Fruit fly (Drosophila melanogaster): ENCODE data around the gene CG34325.

Gene CG34325

dm6 chrX:16691440-16691839, 29.8 kb downstream of the CG34325 start:
- peak; percentile 48 for TF ChIP-seq Snoo (tag; optimal IDR thresholded peaks at IDR 0.05)
- TF ChIP-seq Pif1A (GFP tag; optimal IDR thresholded peaks at IDR 0.05) = peak; percentile 77
- peak; percentile 66 for TF ChIP-seq rn (GFP tag; IDR thresholded peaks at IDR 0.05)
- TF ChIP-seq CG12605 (GFP tag; IDR thresholded peaks at IDR 0.05) = peak; percentile 87
- peak; percentile 65 for TF ChIP-seq Pif1B (GFP tag; optimal IDR thresholded peaks at IDR 0.05)
- no peak for TF ChIP-seq EcR (GFP tag; optimal IDR thresholded peaks at IDR 0.05)
- peak; percentile 81 for TF ChIP-seq CG14655 (GFP tag; optimal IDR thresholded peaks at IDR 0.05)
- peak; percentile 95 for TF ChIP-seq CG4496 (GFP tag; IDR thresholded peaks at IDR 0.05)
- peak; percentile 90 for TF ChIP-seq fd96Ca (GFP tag; IDR thresholded peaks at IDR 0.05)
- TF ChIP-seq CG8301 (tag; optimal IDR thresholded peaks at IDR 0.05) = peak; percentile 79
- TF ChIP-seq gl (tag; optimal IDR thresholded peaks at IDR 0.05) = peak; percentile 43
- no peak for TF ChIP-seq CG13204 (GFP tag; optimal IDR thresholded peaks at IDR 0.05)
- peak; percentile 19; the same call in 1 of the 2 replicates for TF ChIP-seq CG10348 (GFP tag; IDR thresholded peaks at IDR 0.05)
- TF ChIP-seq CG34367 (tag; optimal IDR thresholded peaks at IDR 0.05) = peak; percentile 68
- peak; percentile 62 for TF ChIP-seq CG8159 (tag; optimal IDR thresholded peaks at IDR 0.05)
- TF ChIP-seq Ets98B (GFP tag; IDR thresholded peaks at IDR 0.05) = peak; percentile 90
- peak; percentile 61 for TF ChIP-seq CG9948 (tag; optimal IDR thresholded peaks at IDR 0.05)
- TF ChIP-seq D1 (tag; optimal IDR thresholded peaks at IDR 0.05) = no peak
- peak; percentile 62 for TF ChIP-seq CG17806 (tag; optimal IDR thresholded peaks at IDR 0.05)
- TF ChIP-seq CG32121 (GFP tag; IDR thresholded peaks at IDR 0.05) = peak; percentile 90
- peak; percentile 74 for TF ChIP-seq CG15710 (tag; optimal IDR thresholded peaks at IDR 0.05)

dm6 chrX:16690499-16690898, 30.7 kb downstream of the CG34325 start:
- TF ChIP-seq CG8159 (tag; optimal IDR thresholded peaks at IDR 0.05) (peak; percentile 4), CG34367 (tag; optimal IDR thresholded peaks at IDR 0.05) (peak; percentile 12), EcR (GFP tag; optimal IDR thresholded peaks at IDR 0.05) (no peak), gl (tag; optimal IDR thresholded peaks at IDR 0.05) (no peak), CG14655 (GFP tag; optimal IDR thresholded peaks at IDR 0.05) (peak; percentile 60), Pif1A (GFP tag; optimal IDR thresholded peaks at IDR 0.05) (peak; percentile 46), CG9948 (tag; optimal IDR thresholded peaks at IDR 0.05) (peak; percentile 50), D1 (tag; optimal IDR thresholded peaks at IDR 0.05) (no peak), CG10348 (GFP tag; IDR thresholded peaks at IDR 0.05) (no peak), CG12605 (GFP tag; IDR thresholded peaks at IDR 0.05) (peak; percentile 48; the same call in 1 of the 2 replicates), Snoo (tag; optimal IDR thresholded peaks at IDR 0.05) (no peak), CG32121 (GFP tag; IDR thresholded peaks at IDR 0.05) (no peak), Ets98B (GFP tag; IDR thresholded peaks at IDR 0.05) (no peak), CG15710 (tag; optimal IDR thresholded peaks at IDR 0.05) (no peak), Pif1B (GFP tag; optimal IDR thresholded peaks at IDR 0.05) (peak; percentile 39), rn (GFP tag; IDR thresholded peaks at IDR 0.05) (no peak), CG17806 (tag; optimal IDR thresholded peaks at IDR 0.05) (peak; percentile 36), CG8301 (tag; optimal IDR thresholded peaks at IDR 0.05) (peak; percentile 52), fd96Ca (GFP tag; IDR thresholded peaks at IDR 0.05) (peak; percentile 62; the same call in 1 of the 3 replicates), CG4496 (GFP tag; IDR thresholded peaks at IDR 0.05) (peak; percentile 44; the same call in 1 of the 3 replicates), CG13204 (GFP tag; optimal IDR thresholded peaks at IDR 0.05) (no peak)

dm6 chrX:16689966-16690365, 31.2 kb downstream of the CG34325 start:
- peak; percentile 35 for TF ChIP-seq CG8159 (tag; optimal IDR thresholded peaks at IDR 0.05)
- TF ChIP-seq gl (tag; optimal IDR thresholded peaks at IDR 0.05) = no peak
- TF ChIP-seq fd96Ca (GFP tag; IDR thresholded peaks at IDR 0.05) = no peak
- peak; percentile 31 for TF ChIP-seq CG17806 (tag; optimal IDR thresholded peaks at IDR 0.05)
- TF ChIP-seq CG14655 (GFP tag; optimal IDR thresholded peaks at IDR 0.05) = peak; percentile 20
- TF ChIP-seq Pif1A (GFP tag; optimal IDR thresholded peaks at IDR 0.05) = no peak
- TF ChIP-seq CG15710 (tag; optimal IDR thresholded peaks at IDR 0.05) = peak; percentile 13
- peak; percentile 21 for TF ChIP-seq CG9948 (tag; optimal IDR thresholded peaks at IDR 0.05)

- TF ChIP-seq CG13204 (GFP tag; optimal IDR thresholded peaks at IDR 0.05) (no peak), Pif1B (GFP tag; optimal IDR thresholded peaks at IDR 0.05) (no peak), gl (tag; optimal IDR thresholded peaks at IDR 0.05) (no peak)
These were observed 31.9 kb downstream of the CG34325 start for dm6 chrX:16689339-16689738.

dm6 chrX:16688106-16688459, 33.1 kb downstream of the CG34325 start:
- TF ChIP-seq D1 (tag; optimal IDR thresholded peaks at IDR 0.05) (no peak), CG14655 (GFP tag; optimal IDR thresholded peaks at IDR 0.05) (no peak), Pif1A (GFP tag; optimal IDR thresholded peaks at IDR 0.05) (no peak)

- TF ChIP-seq Ets98B (GFP tag; IDR thresholded peaks at IDR 0.05) (no peak), CG34367 (tag; optimal IDR thresholded peaks at IDR 0.05) (no peak), Snoo (tag; optimal IDR thresholded peaks at IDR 0.05) (no peak), CG14655 (GFP tag; optimal IDR thresholded peaks at IDR 0.05) (no peak), CG9948 (tag; optimal IDR thresholded peaks at IDR 0.05) (no peak), EcR (GFP tag; optimal IDR thresholded peaks at IDR 0.05) (no peak), CG17806 (tag; optimal IDR thresholded peaks at IDR 0.05) (no peak)
These were observed 33.7 kb downstream of the CG34325 start for dm6 chrX:16687400-16688105.
